Worm (Caenorhabditis elegans): Measurements from ENCODE around the gene str-106.

str-106 gene

ce11 chrV:16159594-16159993 is 20.9 kb upstream of the str-106 start, which contains the start of gene F10A3.17:
Gene F10A3.17 (minus strand): TSS chrV:16159694.
- TF ChIP-seq him-1 (tag; optimal IDR thresholded peaks at IDR 0.05) (no peak), W03F9.2 (tag; optimal IDR thresholded peaks at IDR 0.05) (no peak), dao-5 (tag; optimal IDR thresholded peaks at IDR 0.05) (no peak)

- TF ChIP-seq W03F9.2 (tag; optimal IDR thresholded peaks at IDR 0.05) (no peak), him-1 (tag; optimal IDR thresholded peaks at IDR 0.05) (no peak), dao-5 (tag; optimal IDR thresholded peaks at IDR 0.05) (no peak)
These were observed 20.4 kb upstream of the str-106 start for ce11 chrV:16160087-16160486.

DNA sequence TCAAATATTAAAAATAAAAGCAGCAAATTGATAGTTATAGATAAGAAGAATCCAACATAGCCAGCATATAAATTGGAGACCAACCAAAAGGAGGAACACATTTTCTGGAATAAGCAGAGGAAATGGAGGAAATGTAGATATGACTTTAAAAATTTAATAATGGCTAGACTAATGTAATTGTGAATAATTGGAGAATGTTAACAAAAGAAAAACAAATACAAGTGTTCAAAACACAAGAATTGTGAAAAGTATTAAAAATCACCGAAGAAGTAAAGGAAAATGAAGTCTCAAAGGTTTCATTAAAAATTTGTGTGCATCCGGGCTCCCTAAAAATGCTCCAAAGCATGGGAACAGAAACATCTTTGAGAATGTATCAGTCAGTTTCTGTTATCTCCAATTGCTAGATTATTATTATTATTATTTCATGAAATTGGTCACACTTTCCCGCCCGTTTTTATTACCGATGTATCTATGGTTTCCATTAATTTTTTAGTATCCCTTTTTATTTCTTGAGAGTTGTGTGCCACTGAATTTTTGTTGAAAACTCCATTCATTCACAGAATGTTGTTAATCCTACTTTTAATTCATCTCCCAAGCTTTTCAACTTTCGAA is 18.2 kb upstream of the str-106 start, which contains the start of the genes str-109 and F10A3.11:
Gene str-109, minus strand, starts transcription at position 101 of the 612 bp plus-strand sequence.
Gene F10A3.11, plus strand, starts transcription at position 562 of the 612 bp plus-strand sequence.
- TF ChIP-seq him-1 (tag; optimal IDR thresholded peaks at IDR 0.05) (no peak), dao-5 (tag; optimal IDR thresholded peaks at IDR 0.05) (no peak), W03F9.2 (tag; optimal IDR thresholded peaks at IDR 0.05) (no peak)

- TF ChIP-seq him-1 (tag; optimal IDR thresholded peaks at IDR 0.05) (no peak), W03F9.2 (tag; optimal IDR thresholded peaks at IDR 0.05) (no peak), dao-5 (tag; optimal IDR thresholded peaks at IDR 0.05) (no peak)
These were observed 16.7 kb upstream of the str-106 start, which contains the start of gene F10A3.12 for ce11 chrV:16163719-16164118. Gene F10A3.12 (plus strand): TSS chrV:16164019.

DNA sequence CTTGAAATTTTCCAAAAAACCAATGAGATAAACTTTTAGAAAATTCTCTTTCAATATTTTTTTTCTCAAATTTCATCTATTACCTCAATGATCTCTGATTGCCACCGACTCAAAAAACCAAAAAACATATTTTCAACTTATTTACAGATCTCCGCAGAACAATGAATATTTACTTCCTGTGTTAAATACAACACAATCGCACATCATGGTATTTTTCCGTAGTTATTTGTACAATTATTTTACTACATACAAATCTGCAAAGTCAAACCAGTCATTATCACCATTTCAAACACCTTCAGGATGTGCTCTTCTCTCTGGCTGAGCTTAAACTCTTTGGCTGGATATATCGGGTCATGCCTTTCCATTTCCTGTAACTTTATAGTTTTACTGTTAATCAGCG is 14.5 kb upstream of the str-106 start, which contains the start of gene str-108:
Gene str-108, plus strand, starts transcription at position 301 of the 400 bp plus-strand sequence.
- TF ChIP-seq W03F9.2 (tag; optimal IDR thresholded peaks at IDR 0.05) = no peak
- TF ChIP-seq dao-5 (tag; optimal IDR thresholded peaks at IDR 0.05) = no peak
- TF ChIP-seq him-1 (tag; optimal IDR thresholded peaks at IDR 0.05) = no peak

DNA sequence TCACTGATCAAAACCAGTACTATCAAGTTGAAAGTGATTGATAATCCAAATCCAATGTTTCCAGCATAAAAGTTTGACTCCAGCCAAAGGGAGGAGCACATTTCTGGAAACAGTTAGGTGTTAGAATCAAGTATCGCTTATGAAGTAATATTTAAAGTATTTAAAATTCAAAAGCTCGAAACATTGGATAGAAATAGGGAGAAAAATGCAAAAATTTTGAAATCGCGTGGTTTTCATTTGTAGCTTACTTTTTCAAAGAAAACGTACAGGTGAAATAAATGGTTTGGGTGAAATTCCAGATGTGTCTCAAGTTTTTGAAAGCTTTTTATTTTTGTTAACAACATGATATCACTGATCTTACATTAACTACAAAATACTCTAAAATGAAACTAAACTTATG is 11.4 kb upstream of the str-106 start, which contains the start of gene str-111:
Gene str-111, minus strand, starts transcription at position 101 of the 400 bp plus-strand sequence.
- TF ChIP-seq W03F9.2 (tag; optimal IDR thresholded peaks at IDR 0.05) = no peak

DNA sequence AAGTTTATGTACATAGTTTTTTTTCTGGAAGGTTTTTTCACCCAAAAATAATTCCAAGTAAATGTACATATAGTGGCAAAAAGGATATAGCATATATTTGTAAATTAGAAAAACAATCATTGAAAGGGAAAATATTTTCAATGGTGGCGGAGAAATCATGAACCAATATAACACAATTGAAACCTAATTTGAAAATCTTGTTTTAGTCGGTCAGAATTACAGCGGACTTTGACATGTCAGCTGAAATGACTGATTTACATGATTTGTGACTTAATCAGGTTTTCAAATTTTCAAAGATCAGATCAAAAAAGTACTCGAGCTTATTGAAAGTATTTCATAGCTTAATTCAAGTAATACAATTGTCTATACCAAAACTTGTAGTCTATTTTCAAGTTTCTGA is 8.7 kb upstream of the str-106 start, which contains the start of gene K05D4.9:
Gene K05D4.9, minus strand, starts transcription at position 101 of the 400 bp plus-strand sequence.
- no peak for TF ChIP-seq him-1 (tag; optimal IDR thresholded peaks at IDR 0.05)
- TF ChIP-seq W03F9.2 (tag; optimal IDR thresholded peaks at IDR 0.05) = no peak
- no peak for TF ChIP-seq dao-5 (tag; optimal IDR thresholded peaks at IDR 0.05)

DNA sequence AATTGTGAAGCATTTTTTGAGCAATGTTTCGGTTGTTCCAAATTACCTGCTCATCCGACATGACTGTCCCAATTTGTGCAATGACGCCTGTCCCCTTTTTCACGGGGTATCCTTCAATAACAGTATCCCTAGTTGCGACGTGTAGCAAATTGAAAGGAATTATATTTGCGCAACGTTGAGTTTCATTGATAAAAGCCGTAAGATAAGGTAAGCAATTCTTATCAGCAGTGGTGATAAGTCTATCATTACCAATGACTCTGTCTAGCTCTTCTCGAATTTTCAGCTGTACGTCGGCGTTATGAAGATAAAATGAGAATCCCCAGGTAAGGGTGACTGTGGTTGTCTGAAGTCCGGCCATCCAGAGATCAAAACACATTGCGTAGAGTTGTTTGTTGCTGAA is 6.3 kb upstream of the str-106 start:
- no peak for TF ChIP-seq him-1 (tag; optimal IDR thresholded peaks at IDR 0.05)
- TF ChIP-seq W03F9.2 (tag; optimal IDR thresholded peaks at IDR 0.05) = no peak
- TF ChIP-seq dao-5 (tag; optimal IDR thresholded peaks at IDR 0.05) = no peak

- TF ChIP-seq W03F9.2 (tag; optimal IDR thresholded peaks at IDR 0.05) = no peak
These were observed 5.2 kb upstream of the str-106 start for ce11 chrV:16175227-16175626.

DNA sequence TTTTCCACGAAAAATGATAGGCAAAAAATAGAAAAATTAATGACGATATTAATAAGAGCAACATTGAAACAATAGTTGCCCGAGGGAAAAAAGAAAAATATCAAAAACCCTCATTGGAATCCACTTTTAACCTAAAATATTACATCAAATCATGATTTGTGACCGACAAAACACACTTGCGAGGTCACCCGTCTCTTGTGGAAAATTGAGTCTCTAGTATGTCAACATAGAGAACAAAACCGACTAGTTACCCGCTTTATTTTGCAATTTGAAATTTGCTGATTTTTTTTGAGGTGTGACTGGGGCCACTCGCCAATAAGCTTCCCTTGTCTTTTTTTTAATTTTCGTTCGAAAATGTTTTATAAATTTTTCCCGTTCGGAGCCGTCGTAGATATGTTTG is 4.7 kb upstream of the str-106 start, which contains the start of gene cyp-33D1:
Gene cyp-33D1, minus strand, starts transcription at position 101 of the 400 bp plus-strand sequence.
- TF ChIP-seq W03F9.2 (tag; optimal IDR thresholded peaks at IDR 0.05) = no peak
- no peak for TF ChIP-seq dao-5 (tag; optimal IDR thresholded peaks at IDR 0.05)
- no peak for TF ChIP-seq him-1 (tag; optimal IDR thresholded peaks at IDR 0.05)

ce11 chrV:16182110-16182509 is 1.7 kb downstream of the str-106 start, which contains the start of gene srz-13:
Gene srz-13 (plus strand): TSS chrV:16182410.
- TF ChIP-seq him-1 (tag; optimal IDR thresholded peaks at IDR 0.05) (no peak), dao-5 (tag; optimal IDR thresholded peaks at IDR 0.05) (no peak), W03F9.2 (tag; optimal IDR thresholded peaks at IDR 0.05) (no peak)

DNA sequence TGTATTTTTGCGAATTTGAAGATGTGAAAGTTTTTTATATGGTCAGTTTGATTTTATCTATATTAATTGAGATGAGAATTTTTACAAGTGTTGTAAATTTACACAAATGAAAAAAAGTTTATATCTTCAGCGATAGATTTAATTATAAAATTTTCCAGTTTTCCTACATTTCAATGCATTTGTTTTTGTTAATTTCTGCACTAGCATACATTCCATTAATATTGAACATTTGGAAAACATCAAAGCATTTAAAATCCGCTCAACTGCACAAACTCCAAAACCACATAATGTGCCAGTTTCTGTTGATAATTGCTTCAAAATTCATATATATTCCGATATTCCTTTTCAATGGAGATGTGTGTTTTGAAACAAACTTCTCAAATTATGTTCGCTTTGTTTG is 2.5 kb downstream of the str-106 start, which contains the start of gene srh-277:
Gene srh-277, plus strand, starts transcription at position 301 of the 400 bp plus-strand sequence.
- TF ChIP-seq W03F9.2 (tag; optimal IDR thresholded peaks at IDR 0.05) (no peak), dao-5 (tag; optimal IDR thresholded peaks at IDR 0.05) (no peak), him-1 (tag; optimal IDR thresholded peaks at IDR 0.05) (no peak)

ce11 chrV:16183357-16183756 is 2.9 kb downstream of the str-106 start, which contains the start of gene srz-14:
Gene srz-14 (plus strand): TSS chrV:16183657.
- TF ChIP-seq him-1 (tag; optimal IDR thresholded peaks at IDR 0.05) = no peak
- TF ChIP-seq dao-5 (tag; optimal IDR thresholded peaks at IDR 0.05) = no peak
- no peak for TF ChIP-seq W03F9.2 (tag; optimal IDR thresholded peaks at IDR 0.05)

- no peak for TF ChIP-seq W03F9.2 (tag; optimal IDR thresholded peaks at IDR 0.05)
- TF ChIP-seq him-1 (tag; optimal IDR thresholded peaks at IDR 0.05) = no peak
- no peak for TF ChIP-seq dao-5 (tag; optimal IDR thresholded peaks at IDR 0.05)
These were observed 10.0 kb downstream of the str-106 start, which contains the start of gene srh-281 for ce11 chrV:16190485-16190884. Gene srh-281 (plus strand): TSS chrV:16190785.

All from whole organism, L4/young adult.